Worm (Caenorhabditis elegans) whole organism, L3 larva: Measurements from ENCODE around the gene Y75B8A.24.

ENCODE experiments used
- elt-1 ChIP-seq: fragments of 150-350 bp; optimal IDR thresholded peaks from 2 replicates; lab custom pipeline; 2014; ENCODE audit warnings: missing biosample characterization, missing genetic modification characterization
- elt-3 ChIP-seq, 3 experiments: fragments of 150-350 bp in 1 of 3; sonication (generic microtip) in 2 of 3; optimal IDR thresholded peaks; 2 replicates in 2 of 3; 4 replicates in 1 of 3; lab custom pipeline; 2014 to 2017; ENCODE audit warnings: missing biosample characterization in 3 of 3, missing genetic modification characterization in 3 of 3
- mdl-1 ChIP-seq: fragments of 150-350 bp; optimal IDR thresholded peaks from 2 replicates; lab custom pipeline; 2014; ENCODE audit warnings: missing biosample characterization, missing genetic modification characterization
- nhr-11 ChIP-seq: fragments of 150-350 bp; optimal IDR thresholded peaks from 2 replicates; lab custom pipeline; 2014; ENCODE audit warnings: missing biosample characterization, missing genetic modification characterization
- nhr-12 ChIP-seq: fragments of 150-350 bp; optimal IDR thresholded peaks from 2 replicates; lab custom pipeline; 2014; ENCODE audit warnings: missing biosample characterization, missing genetic modification characterization
- nhr-25 ChIP-seq: sonication (generic microtip); optimal IDR thresholded peaks from 2 replicates; lab custom pipeline; 2017; ENCODE audit warnings: missing biosample characterization, missing genetic modification characterization
- pha-4 ChIP-seq: fragments of 150-350 bp; optimal IDR thresholded peaks from 2 replicates; lab custom pipeline; 2014; ENCODE audit warnings: missing biosample characterization, missing genetic modification reagents, missing genetic modification characterization
- unc-39 ChIP-seq: sonication (generic microtip); optimal IDR thresholded peaks from 4 replicates; lab custom pipeline; 2017; ENCODE audit warnings: missing biosample characterization, missing genetic modification characterization
- ztf-4 ChIP-seq: fragments of 150-350 bp; optimal IDR thresholded peaks from 2 replicates; lab custom pipeline; 2014; ENCODE audit warnings: missing biosample characterization, missing genetic modification characterization

- TF ChIP-seq elt-1 (tag; lab: Kevin White, UChicago), result no peak
- no peak for TF ChIP-seq mdl-1
- TF ChIP-seq nhr-12 (tag; lab: Kevin White, UChicago), result no peak
- no peak for TF ChIP-seq unc-39 (tag; lab: Kevin White, UChicago)
- TF ChIP-seq ztf-4 (tag; lab: Kevin White, UChicago), result no peak
- no peak for TF ChIP-seq pha-4 (tag; lab: Kevin White, UChicago)
- no peak for TF ChIP-seq nhr-25 (tag; lab: Kevin White, UChicago)
- no peak for TF ChIP-seq elt-3 (tag; optimal IDR thresholded peaks at IDR 0.05; lab: Kevin White, UChicago)
- TF ChIP-seq nhr-11 (tag; lab: Kevin White, UChicago), result no peak
Measured at ce11 chrIII:12235359-12235758, 38.2 kb downstream of the Y75B8A.24 start.
